Fruit fly (Drosophila melanogaster) whole organism, embryonic: ENCODE results near the gene att-ORFB.

Experiments used
- Antp ChIP-seq: fragments of 200-800 bp; sonication (Bioruptor generic); optimal IDR thresholded peaks from 3 replicates; lab custom pipeline; 2016; ENCODE audit warnings: missing biosample characterization, missing genetic modification characterization
- Awh ChIP-seq: fragments of 200-800 bp; sonication (Bioruptor generic); IDR thresholded peaks from 2 replicates; pipeline ENCODE4, ENCODE4 v1.3.6; 2022; ENCODE audit warnings: missing biosample characterization, missing genetic modification characterization
- Bgb ChIP-seq: fragments of 200-800 bp; sonication (Bioruptor generic); IDR thresholded peaks from 2 replicates; pipeline ENCODE4 v1.3.6; 2022; ENCODE audit warnings: missing biosample characterization, missing genetic modification characterization; ENCODE audit not compliant: partially characterized antibody
- Bteb2 ChIP-seq: fragments of 200-800 bp; sonication (Bioruptor generic); optimal IDR thresholded peaks from 2 replicates; lab custom pipeline; 2016; ENCODE audit warnings: missing biosample characterization, missing genetic modification characterization
- CG1024 ChIP-seq: fragments of 200-800 bp; sonication (Bioruptor generic); IDR thresholded peaks from 2 replicates; pipeline ENCODE4 v1.3.6; 2022; ENCODE audit warnings: missing biosample characterization, missing genetic modification characterization
- CG10321 ChIP-seq: fragments of 200-800 bp; sonication (Bioruptor generic); IDR thresholded peaks from 2 replicates; pipeline ENCODE4 v1.3.6; 2022; ENCODE audit warnings: missing biosample characterization, missing genetic modification characterization
- CG10543 ChIP-seq: fragments of 200-800 bp; sonication (Bioruptor generic); optimal IDR thresholded peaks from 3 replicates; lab custom pipeline; 2017; ENCODE audit warnings: missing biosample characterization, mild to moderate bottlenecking, missing genetic modification characterization, moderate library complexity
- CG11723 ChIP-seq: fragments of 200-800 bp; sonication (Bioruptor generic); optimal IDR thresholded peaks from 2 replicates; lab custom pipeline; 2017; ENCODE audit warnings: missing biosample characterization, mild to moderate bottlenecking, missing genetic modification characterization
- CG14710 ChIP-seq: fragments of 200-800 bp; sonication (Bioruptor generic); optimal IDR thresholded peaks from 3 replicates; lab custom pipeline; 2019; ENCODE audit warnings: missing biosample characterization, mild to moderate bottlenecking, missing genetic modification characterization, moderate library complexity
- CG17385 ChIP-seq: fragments of 200-800 bp; sonication (Bioruptor generic); optimal IDR thresholded peaks from 3 replicates; lab custom pipeline; 2018; ENCODE audit warnings: missing biosample characterization, mild to moderate bottlenecking, missing genetic modification characterization
- CG2712 ChIP-seq: fragments of 200-800 bp; optimal IDR thresholded peaks from 3 replicates; lab custom pipeline; 2019; ENCODE audit warnings: missing biosample characterization, mild to moderate bottlenecking, missing genetic modification characterization, moderate library complexity
- CG32532 ChIP-seq: fragments of 200-800 bp; sonication (Bioruptor generic); IDR thresholded peaks from 2 replicates; pipeline ENCODE4 v1.3.6; 2022; ENCODE audit warnings: missing biosample characterization, missing genetic modification characterization
- CG34376 ChIP-seq: fragments of 200-800 bp; sonication (Bioruptor generic); optimal IDR thresholded peaks from 2 replicates; lab custom pipeline; 2018; ENCODE audit warnings: missing biosample characterization, mild to moderate bottlenecking, missing genetic modification characterization
- CG4282 ChIP-seq: fragments of 200-800 bp; sonication (Bioruptor generic); optimal IDR thresholded peaks from 2 replicates; lab custom pipeline; 2016; ENCODE audit warnings: missing biosample characterization, missing genetic modification characterization
- CG5180 ChIP-seq: fragments of 200-800 bp; sonication (Bioruptor generic); optimal IDR thresholded peaks from 3 replicates; lab custom pipeline; 2017; ENCODE audit warnings: missing biosample characterization, missing genetic modification characterization, mild to moderate bottlenecking, moderate library complexity, missing genetic modification reagents
- CG6175 ChIP-seq: fragments of 200-800 bp; sonication (Bioruptor generic); IDR thresholded peaks from 3 replicates; pipeline ENCODE4 v1.3.6; 2022; ENCODE audit warnings: missing biosample characterization, missing genetic modification characterization
- CG6272 ChIP-seq: fragments of 200-800 bp; sonication (Bioruptor generic); IDR thresholded peaks from 2 replicates; pipeline ENCODE4 v1.3.6; 2022; ENCODE audit warnings: missing biosample characterization, missing genetic modification characterization
- CG7745 ChIP-seq: fragments of 200-800 bp; sonication (Bioruptor generic); optimal IDR thresholded peaks from 2 replicates; lab custom pipeline; 2018; ENCODE audit warnings: missing biosample characterization, mild to moderate bottlenecking, missing genetic modification characterization, moderate library complexity
- CG8089 ChIP-seq: fragments of 200-800 bp; sonication (Bioruptor generic); optimal IDR thresholded peaks from 3 replicates; lab custom pipeline; 2016; ENCODE audit warnings: missing biosample characterization, missing genetic modification characterization
- CG8924 ChIP-seq: fragments of 200-800 bp; optimal IDR thresholded peaks from 3 replicates; lab custom pipeline; 2019; ENCODE audit warnings: missing biosample characterization, mild to moderate bottlenecking, missing genetic modification characterization, moderate library complexity
- CG9727 ChIP-seq: fragments of 200-800 bp; sonication (Bioruptor generic); optimal IDR thresholded peaks from 3 replicates; lab custom pipeline; 2017; ENCODE audit warnings: missing biosample characterization, mild to moderate bottlenecking, missing genetic modification characterization
- Dbx ChIP-seq: fragments of 200-800 bp; sonication (Bioruptor generic); IDR thresholded peaks from 3 replicates; pipeline ENCODE4 v1.3.6; 2022; ENCODE audit warnings: missing biosample characterization, missing genetic modification characterization
- Dek ChIP-seq: fragments of 200-800 bp; sonication (Bioruptor generic); optimal IDR thresholded peaks from 3 replicates; lab custom pipeline; 2019; ENCODE audit warnings: missing biosample characterization, mild to moderate bottlenecking, missing genetic modification characterization, moderate library complexity
- Drgx ChIP-seq: fragments of 200-800 bp; sonication (Bioruptor generic); IDR thresholded peaks from 2 replicates; pipeline ENCODE4 v1.3.6; 2022; ENCODE audit warnings: missing biosample characterization, missing genetic modification characterization
- HLHmδ ChIP-seq: fragments of 200-800 bp; sonication (Bioruptor generic); optimal IDR thresholded peaks from 2 replicates; lab custom pipeline; 2018; ENCODE audit warnings: missing biosample characterization, mild to moderate bottlenecking, missing genetic modification characterization, moderate library complexity
- Hand ChIP-seq: fragments of 200-800 bp; sonication (Bioruptor generic); optimal IDR thresholded peaks from 2 replicates; lab custom pipeline; 2017; ENCODE audit warnings: mild to moderate bottlenecking, missing biosample characterization, missing genetic modification reagents, missing genetic modification characterization
- HmgZ ChIP-seq: fragments of 200-800 bp; sonication (Bioruptor generic); optimal IDR thresholded peaks from 2 replicates; lab custom pipeline; 2018; ENCODE audit warnings: missing biosample characterization, mild to moderate bottlenecking, missing genetic modification characterization
- Hmr ChIP-seq: fragments of 200-800 bp; sonication (Bioruptor generic); optimal IDR thresholded peaks from 3 replicates; lab custom pipeline; 2017; ENCODE audit warnings: mild to moderate bottlenecking, missing biosample characterization, missing genetic modification reagents, missing genetic modification characterization
- MBD-R2 ChIP-seq: fragments of 200-800 bp; sonication (Bioruptor generic); IDR thresholded peaks from 2 replicates; pipeline ENCODE4 v1.3.6; 2022; ENCODE audit warnings: missing biosample characterization, missing genetic modification characterization
- Max ChIP-seq: fragments of 200-800 bp; sonication (Bioruptor generic); optimal IDR thresholded peaks from 2 replicates; lab custom pipeline; 2016; ENCODE audit warnings: missing biosample characterization, mild to moderate bottlenecking, missing genetic modification characterization
- Nf-YC ChIP-seq: fragments of 200-800 bp; optimal IDR thresholded peaks from 3 replicates; lab custom pipeline; 2019; ENCODE audit warnings: missing biosample characterization, mild to moderate bottlenecking, missing genetic modification characterization, moderate library complexity
- PHDP ChIP-seq: fragments of 200-800 bp; sonication (Bioruptor generic); optimal IDR thresholded peaks from 3 replicates; lab custom pipeline; 2018; ENCODE audit warnings: missing biosample characterization, mild to moderate bottlenecking, missing genetic modification characterization, moderate library complexity
- Xrp1 ChIP-seq: fragments of 200-800 bp; sonication (Bioruptor generic); IDR thresholded peaks from 2 replicates; pipeline ENCODE4 v1.3.6; 2022; ENCODE audit warnings: missing biosample characterization, missing genetic modification characterization
- amos ChIP-seq: fragments of 200-800 bp; sonication (Bioruptor generic); IDR thresholded peaks from 2 replicates; pipeline ENCODE4 v1.3.6; 2022; ENCODE audit warnings: missing biosample characterization, missing genetic modification characterization; ENCODE audit not compliant: partially characterized antibody
- cwo ChIP-seq: fragments of 200-800 bp; sonication (Bioruptor generic); optimal IDR thresholded peaks from 3 replicates; lab custom pipeline; 2017; ENCODE audit warnings: missing biosample characterization, missing genetic modification characterization, mild to moderate bottlenecking, moderate library complexity, missing genetic modification reagents
- gsb ChIP-seq: fragments of 200-800 bp; sonication (Bioruptor generic); IDR thresholded peaks from 2 replicates; pipeline ENCODE4 v1.3.6; 2022; ENCODE audit warnings: missing biosample characterization, missing genetic modification characterization
- insv ChIP-seq, 2 experiments: fragments of 200-800 bp; sonication (Bioruptor generic); optimal IDR thresholded peaks; 3 replicates each; lab custom pipeline; 2016 to 2018; ENCODE audit warnings: missing biosample characterization in 2 of 2, missing genetic modification characterization in 2 of 2
- lov ChIP-seq, 2 experiments: fragments of 200-800 bp in 1 of 2; fragments of >200 bp in 1 of 2; sonication (Bioruptor generic) in 1 of 2; IDR thresholded peaks in 1 of 2; optimal IDR thresholded peaks in 1 of 2; 2 replicates in 1 of 2; 3 replicates in 1 of 2; pipeline versions ENCODE4 v1.3.6 to Lab custom; 2017 to 2022; ENCODE audit warnings: missing biosample characterization in 1 of 2, missing genetic modification characterization in 1 of 2
- peb ChIP-seq: fragments of 200-800 bp; sonication (Bioruptor generic); IDR thresholded peaks from 2 replicates; pipeline ENCODE4 v1.3.6; 2022; ENCODE audit warnings: missing biosample characterization, missing genetic modification characterization
- pfk ChIP-seq: fragments of 200-800 bp; sonication (Bioruptor generic); optimal IDR thresholded peaks from 2 replicates; lab custom pipeline; 2018; ENCODE audit warnings: missing biosample characterization, mild to moderate bottlenecking, missing genetic modification characterization, moderate library complexity
- sens-2 ChIP-seq: fragments of 200-800 bp; sonication (Bioruptor generic); IDR thresholded peaks from 2 replicates; pipeline ENCODE4 v1.3.6; 2022; ENCODE audit warnings: missing biosample characterization, missing genetic modification characterization
- slp2 ChIP-seq: fragments of 200-800 bp; sonication (Bioruptor generic); optimal IDR thresholded peaks from 2 replicates; lab custom pipeline; 2016; ENCODE audit warnings: missing biosample characterization, missing genetic modification characterization
- sob ChIP-seq: fragments of 200-800 bp; sonication (Bioruptor generic); IDR thresholded peaks from 2 replicates; pipeline ENCODE4 v1.3.6; 2022; ENCODE audit warnings: missing biosample characterization, missing genetic modification characterization
- vnd ChIP-seq: fragments of 200-800 bp; sonication (Bioruptor generic); IDR thresholded peaks from 3 replicates; pipeline ENCODE4 v1.3.6; 2022; ENCODE audit warnings: missing biosample characterization, missing genetic modification characterization; ENCODE audit not compliant: partially characterized antibody
- wdn ChIP-seq: fragments of 200-800 bp; sonication (Bioruptor generic); IDR thresholded peaks from 2 replicates; pipeline ENCODE4 v1.3.6; 2022; ENCODE audit warnings: missing biosample characterization, missing genetic modification characterization
- zen ChIP-seq: fragments of 200-800 bp; sonication (Bioruptor generic); optimal IDR thresholded peaks from 3 replicates; lab custom pipeline; 2018; ENCODE audit warnings: missing biosample characterization, mild to moderate bottlenecking, missing genetic modification characterization, moderate library complexity
- zf30C ChIP-seq: fragments of 200-800 bp; sonication (Bioruptor generic); optimal IDR thresholded peaks from 3 replicates; lab custom pipeline; 2018; ENCODE audit warnings: missing biosample characterization, mild to moderate bottlenecking, missing genetic modification characterization

Gene att-ORFB

DNA sequence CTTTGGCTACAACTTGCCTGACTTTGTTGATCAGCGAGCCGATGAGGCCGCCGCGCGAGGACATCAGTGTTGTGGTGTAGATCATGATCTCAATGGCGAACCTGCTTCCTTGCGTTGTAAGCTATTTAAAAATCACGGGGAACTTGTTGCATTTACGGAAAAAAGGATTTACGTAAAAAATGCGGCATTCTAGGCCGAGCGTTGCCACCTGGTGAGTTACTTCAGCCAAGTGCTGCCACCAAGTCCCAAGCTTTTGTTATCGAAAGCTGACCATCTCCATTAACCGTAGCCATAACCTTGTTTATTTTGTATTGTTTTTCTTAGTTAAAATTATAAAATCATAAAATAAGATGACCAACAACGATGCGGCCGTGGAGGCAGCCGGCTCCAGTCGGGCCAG lies 22.6 kb upstream of the att-ORFB start, which contains the start of the genes TFAM and CG5412 (continued):
- TF ChIP-seq Max = peak; percentile 43

dm6 chr3R:20574535-20574980 lies 20.4 kb upstream of the att-ORFB start:
- peak; percentile 30; the same call in 1 of the 2 replicates for TF ChIP-seq MBD-R2 (GFP tag; lab: Robert Waterston, UW)
- no peak for TF ChIP-seq CG1024
- TF ChIP-seq Bteb2 (GFP tag; lab: Kevin White, UChicago) = no peak
- TF ChIP-seq CG6272 = no peak
- TF ChIP-seq CG8924 = peak; percentile 12
- TF ChIP-seq CG10321 (GFP tag; lab: Robert Waterston, UW) = no peak
- TF ChIP-seq Bgb (GFP tag; lab: Robert Waterston, UW) = peak; percentile 36; the same call in 1 of the 2 replicates
- TF ChIP-seq CG32532 (GFP tag; lab: Robert Waterston, UW) = peak; percentile 52; the same call in 1 of the 2 replicates
- TF ChIP-seq CG9727 = peak; percentile 17
- TF ChIP-seq Antp (GFP tag; lab: Kevin White, UChicago) = peak; percentile 19
- TF ChIP-seq sens-2 (GFP tag; lab: Robert Waterston, UW) = peak; percentile 75
- TF ChIP-seq zf30C = peak; percentile 28
- TF ChIP-seq vnd (GFP tag; lab: Robert Waterston, UW) = 0 out of 3 replicates have a peak, but pooled peaks have one; percentile 24
- TF ChIP-seq Hmr (GFP tag; lab: Kevin White, UChicago) = peak; percentile 45
- TF ChIP-seq CG6175 (GFP tag; lab: Robert Waterston, UW) = no peak
- no peak for TF ChIP-seq CG7745 (tag; lab: Kevin White, UChicago)
- TF ChIP-seq insv (GFP tag; optimal IDR thresholded peaks at IDR 0.05; lab: Kevin White, UChicago) = peak in 1 of 2 experiments; percentile 18
- TF ChIP-seq CG10543 (GFP tag; lab: Kevin White, UChicago) = peak; percentile 84
- 0 out of 2 replicates have a peak, but pooled peaks have one; percentile 8 for TF ChIP-seq gsb
- TF ChIP-seq wdn (GFP tag; lab: Robert Waterston, UW) = peak; percentile 55; the same call in 1 of the 2 replicates
- peak; percentile 71 for TF ChIP-seq pfk (GFP tag; lab: Kevin White, UChicago)
- no peak for TF ChIP-seq CG14710 (tag; lab: Kevin White, UChicago)
- no peak for TF ChIP-seq Xrp1 (GFP tag; lab: Robert Waterston, UW)
- no peak for TF ChIP-seq slp2 (GFP tag; lab: Kevin White, UChicago)
- peak; percentile 67; the same call in 1 of the 2 replicates for TF ChIP-seq Awh (GFP tag; lab: Robert Waterston, UW)
- no peak for TF ChIP-seq CG8089 (GFP tag; lab: Kevin White, UChicago)
- peak; percentile 14 for TF ChIP-seq Dek (tag; lab: Kevin White, UChicago)
- peak; percentile 39; the same call in 1 of the 2 replicates for TF ChIP-seq amos (GFP tag; lab: Robert Waterston, UW)
- TF ChIP-seq zen = peak; percentile 36
- TF ChIP-seq sob (GFP tag; lab: Robert Waterston, UW) = peak; percentile 34; the same call in 1 of the 2 replicates
- TF ChIP-seq CG4282 = no peak
- TF ChIP-seq Drgx (GFP tag; lab: Robert Waterston, UW) = 0 out of 2 replicates have a peak, but pooled peaks have one; percentile 15
- peak; percentile 20 for TF ChIP-seq cwo
- peak; percentile 38 for TF ChIP-seq Nf-YC (tag; lab: Kevin White, UChicago)
- TF ChIP-seq HLHmδ (GFP tag; lab: Kevin White, UChicago) = peak; percentile 74
- peak; percentile 53 for TF ChIP-seq CG17385 (GFP tag; lab: Kevin White, UChicago)
- peak; percentile 42 for TF ChIP-seq PHDP (tag; lab: Kevin White, UChicago)
- peak; percentile 60; the same call in 2 of the 3 replicates for TF ChIP-seq Dbx (GFP tag; lab: Robert Waterston, UW)
- peak; percentile 50 for TF ChIP-seq CG5180 (GFP tag; lab: Kevin White, UChicago)
- TF ChIP-seq HmgZ (tag; lab: Kevin White, UChicago) = peak; percentile 60
- TF ChIP-seq CG2712 (tag; lab: Kevin White, UChicago) = peak; percentile 4
- TF ChIP-seq CG11723 (GFP tag; lab: Kevin White, UChicago) = no peak
- peak; percentile 10; the same call in 1 of the 2 replicates for TF ChIP-seq peb (GFP tag; lab: Robert Waterston, UW)
- TF ChIP-seq lov (optimal IDR thresholded peaks at IDR 0.05; lab: Kevin White, UChicago) = no peak
- TF ChIP-seq lov (GFP tag; IDR thresholded peaks at IDR 0.05; lab: Robert Waterston, UW) = 0 out of 3 replicates have a peak, but pooled peaks have one; percentile 55
- TF ChIP-seq Hand = peak; percentile 23
- TF ChIP-seq CG34376 (GFP tag; lab: Kevin White, UChicago) = peak; percentile 97
